Worm (Caenorhabditis elegans): ENCODE data around the gene Y44A6D.5.
A peak's percentile ranks its signal among the peaks of the same experiment; 100 is the strongest.

The Y44A6D.5 gene

DNA sequence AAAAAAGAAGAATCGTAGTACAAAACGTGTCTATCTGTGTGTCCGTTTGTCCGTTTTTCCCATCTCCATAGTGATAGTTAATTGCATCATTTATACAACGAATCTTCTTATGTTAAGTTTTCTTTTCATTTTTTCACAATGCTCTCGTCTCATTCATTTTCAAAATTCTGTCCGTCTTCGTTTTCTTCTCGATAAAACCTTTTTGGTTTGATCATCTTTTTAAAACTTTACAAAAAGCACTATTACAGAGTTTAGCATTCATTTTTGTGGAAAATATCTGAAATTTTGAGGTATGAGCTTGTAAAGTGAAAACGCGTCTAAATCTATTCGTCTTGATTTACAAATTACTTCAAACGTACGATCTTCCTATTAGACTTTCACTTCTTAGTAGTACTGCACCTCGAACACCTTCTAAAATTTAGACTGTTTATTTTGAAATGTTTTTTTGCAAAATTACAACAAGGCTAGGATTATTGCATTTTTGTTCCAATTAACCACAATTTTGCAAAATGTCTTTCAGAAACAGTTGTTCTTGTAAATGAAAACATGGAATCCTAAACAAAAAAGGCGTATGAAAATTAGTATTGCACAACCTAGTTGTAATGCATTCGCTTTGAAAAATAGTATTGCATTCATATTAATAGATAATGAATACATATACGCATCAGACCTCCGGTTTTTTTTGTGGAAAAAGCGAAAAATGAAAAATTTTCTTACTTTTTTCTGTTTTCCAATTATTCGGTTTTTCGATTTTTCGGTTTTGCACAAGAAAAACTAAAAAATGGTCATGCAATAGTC lies 17.6 kb downstream of the Y44A6D.5 start (continued):
- TF ChIP-seq mdt-29 (GFP tag; IDR thresholded peaks at IDR 0.05) (0 out of 2 replicates have a peak, but pooled peaks have one; percentile 8), lin-1 (GFP tag; IDR thresholded peaks at IDR 0.05) (no peak), lin-39 (tag; optimal IDR thresholded peaks at IDR 0.05) (no peak), ama-1 (optimal IDR thresholded peaks at IDR 0.05) (peak; percentile 84), nhr-6 (tag; optimal IDR thresholded peaks at IDR 0.05) (no peak)

DNA sequence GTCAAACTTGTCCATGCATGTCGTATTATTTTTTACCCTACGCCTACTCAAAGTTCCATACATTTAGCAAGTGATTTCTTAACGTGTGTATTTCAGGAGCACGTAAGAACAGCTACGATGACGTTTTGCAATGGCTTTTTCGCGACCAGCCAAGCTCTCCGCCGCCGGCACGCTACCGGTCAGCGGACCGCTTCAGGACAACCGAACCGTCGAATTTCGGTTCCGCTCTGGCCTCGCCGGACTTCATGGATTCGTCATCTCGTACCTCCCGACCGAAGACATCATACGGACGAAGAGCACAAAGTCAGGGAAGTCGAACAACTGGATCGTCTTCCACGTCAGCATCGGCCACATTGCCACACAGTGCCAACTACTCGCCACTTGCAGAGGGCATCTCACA lies 19.2 kb downstream of the Y44A6D.5 start:
- TF ChIP-seq set-16 (GFP tag; IDR thresholded peaks at IDR 0.05): peak; percentile 88
- no peak for TF ChIP-seq R02D3.7 (tag; optimal IDR thresholded peaks at IDR 0.05)
- peak in 1 of 2 experiments; percentile 5 for TF ChIP-seq unc-62 (GFP tag; optimal IDR thresholded peaks at IDR 0.05 in 1 of 2)
- TF ChIP-seq unc-62 (tag; optimal IDR thresholded peaks at IDR 0.05): no peak
- TF ChIP-seq nhr-10 (tag; optimal IDR thresholded peaks at IDR 0.05): no peak
- no peak for TF ChIP-seq jun-1 (tag; optimal IDR thresholded peaks at IDR 0.05)
- no peak for TF ChIP-seq sdz-12 (GFP tag; optimal IDR thresholded peaks at IDR 0.05)
- TF ChIP-seq ceh-28 (tag; optimal IDR thresholded peaks at IDR 0.05): no peak
- TF ChIP-seq spr-3 (GFP tag; optimal IDR thresholded peaks at IDR 0.05): no peak
- TF ChIP-seq dmd-6 (GFP tag; IDR thresholded peaks at IDR 0.05): no peak

DNA sequence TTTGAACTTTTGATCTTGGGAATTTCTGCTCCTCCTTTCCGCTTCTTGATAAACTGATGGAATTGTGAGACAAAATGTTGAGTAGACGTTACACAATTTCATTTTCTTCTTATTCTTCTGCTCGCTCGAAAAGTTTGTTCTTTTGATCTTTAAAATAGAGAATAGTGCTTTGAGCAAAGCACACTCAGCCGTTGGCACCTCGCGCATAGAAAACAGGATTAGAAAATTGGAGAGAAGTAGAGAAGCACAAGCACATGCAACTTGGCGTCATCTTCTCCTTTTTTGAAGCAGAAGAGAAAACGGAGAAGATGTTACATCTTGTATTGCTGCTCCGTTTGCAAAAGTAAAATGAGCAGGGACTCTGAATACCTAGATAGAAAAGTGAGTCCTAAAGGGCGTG lies 20.6 kb downstream of the Y44A6D.5 start:
- TF ChIP-seq nhr-41 (GFP tag; IDR thresholded peaks at IDR 0.05) (no peak), ceh-28 (tag; optimal IDR thresholded peaks at IDR 0.05) (no peak), nhr-48 (tag; optimal IDR thresholded peaks at IDR 0.05) (peak; percentile 40), hlh-30 (tag; optimal IDR thresholded peaks at IDR 0.05; ENCODE audit: insufficient read depth) (peak; percentile 84), hmg-1.1 (GFP tag; IDR thresholded peaks at IDR 0.05) (peak; percentile 55; the same call in 1 of the 2 replicates), dmd-6 (GFP tag; IDR thresholded peaks at IDR 0.05) (peak; percentile 22; the same call in 1 of the 2 replicates), ces-1 (GFP tag; optimal IDR thresholded peaks at IDR 0.05) (peak; percentile 94), hif-1 (tag; optimal IDR thresholded peaks at IDR 0.05) (peak in 1 of 2 experiments; percentile 70), duxl-1 (tag; optimal IDR thresholded peaks at IDR 0.05; ENCODE audit: poor library complexity) (peak; percentile 17), mep-1 (tag; optimal IDR thresholded peaks at IDR 0.05) (peak; percentile 82), nhr-11 (tag; optimal IDR thresholded peaks at IDR 0.05) (peak; percentile 43), zag-1 (tag; optimal IDR thresholded peaks at IDR 0.05) (no peak), lsy-2 (tag; optimal IDR thresholded peaks at IDR 0.05) (peak; percentile 24 to 74), unc-62 (GFP tag; optimal IDR thresholded peaks at IDR 0.05 in 1 of 2) (peak in 1 of 2 experiments; percentile 52), unc-62 (tag; optimal IDR thresholded peaks at IDR 0.05) (no peak), rbr-2 (tag; optimal IDR thresholded peaks at IDR 0.05) (peak; percentile 47), daf-16 (GFP tag; optimal IDR thresholded peaks at IDR 0.05) (no peak), daf-16 (tag; optimal IDR thresholded peaks at IDR 0.05) (peak; percentile 25), T20F7.1 (GFP tag; optimal IDR thresholded peaks at IDR 0.05) (peak; percentile 15), lin-38 (GFP tag; IDR thresholded peaks at IDR 0.05) (0 out of 2 replicates have a peak, but pooled peaks have one; percentile 19), arid-1 (GFP tag; conservative IDR thresholded peaks at IDR 0.05) (0 out of 2 replicates have a peak, but pooled peaks have one; percentile 10), mdl-1 (tag; optimal IDR thresholded peaks at IDR 0.05) (peak; percentile 20 to 86), F37D6.2 (tag; optimal IDR thresholded peaks at IDR 0.05) (peak; percentile 39), hlh-11 (tag; optimal IDR thresholded peaks at IDR 0.05) (peak; percentile 43), madf-9 (GFP tag; conservative IDR thresholded peaks at IDR 0.05) (no peak), ctbp-1 (GFP tag; IDR thresholded peaks at IDR 0.05) (peak; percentile 83), R02D3.7 (tag; optimal IDR thresholded peaks at IDR 0.05) (no peak), aha-1 (tag) (peak; percentile 82), fkh-10 (GFP tag; optimal IDR thresholded peaks at IDR 0.05) (peak; percentile 98), zfp-2 (tag; optimal IDR thresholded peaks at IDR 0.05) (no peak)

Measured in whole organism, L4 larva.